Worm (Caenorhabditis elegans) whole organism, L3 larva: Measurements from ENCODE around the gene spig-9.

Experiments
- ama-1 ChIP-seq: fragments of 150-350 bp; optimal IDR thresholded peaks from 2 replicates; lab custom pipeline; 2018
- egl-27 ChIP-seq: sonication (generic microtip); optimal IDR thresholded peaks from 4 replicates; lab custom pipeline; 2017; ENCODE audit warnings: missing biosample characterization, missing genetic modification reagents, missing genetic modification characterization
- nhr-23 ChIP-seq: fragments of 150-350 bp; optimal IDR thresholded peaks from 2 replicates; lab custom pipeline; 2014; ENCODE audit warnings: missing biosample characterization, missing genetic modification reagents, missing genetic modification characterization

DNA sequence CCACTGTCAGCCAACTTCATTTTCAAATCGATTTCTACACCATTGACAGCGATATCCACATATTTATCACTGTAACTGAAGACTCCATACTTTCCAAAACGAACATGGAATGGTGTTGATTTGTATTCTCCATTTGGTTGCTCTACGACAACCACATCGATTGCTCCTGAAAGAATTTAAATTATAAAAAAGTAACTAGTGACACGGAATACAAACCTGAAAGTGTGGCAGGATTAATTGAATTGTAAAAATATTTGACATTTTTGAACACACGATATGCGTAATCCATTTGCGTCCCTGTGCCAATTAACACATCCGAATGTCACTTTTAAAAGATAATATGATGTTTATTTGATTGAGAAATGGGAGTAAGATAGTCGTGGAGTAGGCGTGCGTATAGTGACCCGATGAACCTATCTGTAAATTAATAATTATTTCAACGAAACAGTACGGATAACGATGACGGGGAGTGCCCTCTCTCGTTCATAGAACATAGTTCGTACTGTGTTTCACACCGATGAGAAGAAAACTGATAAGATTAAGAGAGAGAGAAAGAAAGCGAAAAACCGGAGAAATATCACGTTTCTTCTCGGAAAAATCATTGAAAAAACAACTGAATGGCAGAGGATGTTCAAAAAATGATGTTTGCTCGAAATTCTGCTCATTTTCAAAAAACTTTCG, 42.2 kb upstream of the spig-9 start, which contains the start of gene lpin-1:
- peak; percentile 32 for TF ChIP-seq nhr-23 (tag; lab: Kevin White, UChicago)
- TF ChIP-seq egl-27 (tag; lab: Kevin White, UChicago): no peak
- TF ChIP-seq ama-1 (lab: Kevin White, UChicago): no peak
